Worm (Caenorhabditis elegans) whole organism, dauer: ENCODE results near the gene pdzd-8.

Source experiments
- unc-62 ChIP-seq: sonication (generic microtip); optimal IDR thresholded peaks from 2 replicates; lab custom pipeline; 2017; ENCODE audit warnings: missing biosample characterization, missing genetic modification reagents, missing genetic modification characterization

pdzd-8 gene

ce11 chrIV:8975331-8975625 lies at the start of gene pdzd-8:
Gene pdzd-8, plus strand, starts transcription at chrIV:8975526.
- TF ChIP-seq unc-62 (GFP tag; lab: Kevin White, UChicago), result no peak

- no peak for TF ChIP-seq unc-62 (GFP tag; lab: Kevin White, UChicago)
Measured at ce11 chrIV:8925990-8926389, 49.3 kb upstream of the pdzd-8 start, which contains the start of the genes D1046.2 and cfim-2. Gene D1046.2, minus strand, starts transcription at chrIV:8926067. Gene cfim-2, plus strand, starts transcription at chrIV:8926324.

- no peak for TF ChIP-seq unc-62 (GFP tag; lab: Kevin White, UChicago)
Measured at ce11 chrIV:8926511-8926910, 48.8 kb upstream of the pdzd-8 start.

ce11 chrIV:8927093-8927492 lies 48.2 kb upstream of the pdzd-8 start:
- no peak for TF ChIP-seq unc-62 (GFP tag; lab: Kevin White, UChicago)

- no peak for TF ChIP-seq unc-62 (GFP tag; lab: Kevin White, UChicago)
Measured at ce11 chrIV:8929942-8930492, 45.3 kb upstream of the pdzd-8 start, which contains the start of the genes D1046.18 and slc-25A26. Gene D1046.18, plus strand, starts transcription at chrIV:8930242. Gene slc-25A26, plus strand, starts transcription at chrIV:8930442.

ce11 chrIV:8933575-8933974 lies 41.8 kb upstream of the pdzd-8 start, which contains the start of gene D1046.4:
Gene D1046.4, plus strand, starts transcription at chrIV:8933875.
- TF ChIP-seq unc-62 (GFP tag; lab: Kevin White, UChicago), result no peak

- TF ChIP-seq unc-62 (GFP tag; lab: Kevin White, UChicago), result no peak
Measured at ce11 chrIV:8943430-8943829, 31.9 kb upstream of the pdzd-8 start.

- no peak for TF ChIP-seq unc-62 (GFP tag; lab: Kevin White, UChicago)
Measured at ce11 chrIV:8947146-8947545, 28.2 kb upstream of the pdzd-8 start.

- no peak for TF ChIP-seq unc-62 (GFP tag; lab: Kevin White, UChicago)
Measured at ce11 chrIV:8949078-8950039, 26.0 kb upstream of the pdzd-8 start.

- no peak for TF ChIP-seq unc-62 (GFP tag; lab: Kevin White, UChicago)
Measured at ce11 chrIV:8951953-8952567, 23.3 kb upstream of the pdzd-8 start.

- no peak for TF ChIP-seq unc-62 (GFP tag; lab: Kevin White, UChicago)
Measured at ce11 chrIV:8954126-8954525, 21.2 kb upstream of the pdzd-8 start.

- TF ChIP-seq unc-62 (GFP tag; lab: Kevin White, UChicago), result no peak
Measured at ce11 chrIV:8956189-8956588, 19.1 kb upstream of the pdzd-8 start, which contains the start of gene tpra-1. Gene tpra-1, plus strand, starts transcription at chrIV:8956489.

ce11 chrIV:8965883-8966282 lies 9.4 kb upstream of the pdzd-8 start, which contains the start of gene C53B4.2:
Gene C53B4.2, plus strand, starts transcription at chrIV:8966183.
- TF ChIP-seq unc-62 (GFP tag; lab: Kevin White, UChicago), result no peak

- no peak for TF ChIP-seq unc-62 (GFP tag; lab: Kevin White, UChicago)
Measured at ce11 chrIV:8967990-8968389, 7.3 kb upstream of the pdzd-8 start, which contains the start of gene suex-2. Gene suex-2, plus strand, starts transcription at chrIV:8968290.

- TF ChIP-seq unc-62 (GFP tag; lab: Kevin White, UChicago), result no peak
Measured at ce11 chrIV:8973249-8973958, 1.9 kb upstream of the pdzd-8 start, which contains the start of gene C53B4.3. Gene C53B4.3, minus strand, starts transcription at chrIV:8973712.
